Worm (Caenorhabditis elegans): ENCODE measurements around the gene srlf-19.

srlf-19 gene

DNA sequence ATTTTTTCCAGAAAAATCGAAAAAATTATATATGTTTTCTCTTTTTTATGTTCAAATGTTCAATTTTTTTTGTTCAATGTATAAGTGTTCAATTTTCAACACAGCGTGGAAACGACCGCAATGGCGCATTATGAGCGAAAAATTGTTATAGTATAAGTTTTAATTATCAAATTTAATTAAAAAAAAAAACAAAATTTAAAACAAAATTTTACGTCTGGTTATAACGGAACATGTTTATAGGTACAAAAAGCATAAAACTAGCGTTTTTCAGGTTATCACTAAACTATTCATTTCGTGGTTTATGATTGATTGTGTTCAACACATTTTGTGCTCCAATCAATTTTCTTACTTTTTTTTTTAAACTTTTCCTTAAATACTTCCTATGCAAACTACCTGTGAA lies 16.0 kb upstream of the srlf-19 start, which contains the start of gene nhr-106:
TSS of gene nhr-106 (plus strand) at position 301 of the 400 bp plus-strand sequence.
- TF ChIP-seq unc-62 (GFP tag; optimal IDR thresholded peaks at IDR 0.05): no peak

DNA sequence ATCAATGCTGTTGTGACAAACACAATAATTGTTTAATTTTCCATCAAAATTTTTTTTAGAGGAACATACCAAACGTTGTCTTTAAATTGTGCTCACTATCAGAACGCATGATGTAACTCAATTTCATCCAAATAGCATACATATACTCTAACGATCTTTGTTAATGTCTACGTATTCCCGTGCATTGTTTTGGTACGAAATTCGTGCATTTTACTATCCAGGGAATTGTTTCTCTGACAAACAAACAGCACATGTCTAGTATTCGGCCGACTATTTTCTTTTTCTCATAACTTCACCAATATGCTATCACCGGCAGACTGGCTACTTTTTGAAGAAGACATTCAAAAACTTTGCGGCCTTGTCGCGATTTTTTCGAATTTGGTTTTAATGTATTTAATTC lies 13.9 kb upstream of the srlf-19 start, which contains the start of gene str-196:
TSS of gene str-196 (plus strand) at position 301 of the 400 bp plus-strand sequence.
- no peak for TF ChIP-seq unc-62 (GFP tag; optimal IDR thresholded peaks at IDR 0.05)

DNA sequence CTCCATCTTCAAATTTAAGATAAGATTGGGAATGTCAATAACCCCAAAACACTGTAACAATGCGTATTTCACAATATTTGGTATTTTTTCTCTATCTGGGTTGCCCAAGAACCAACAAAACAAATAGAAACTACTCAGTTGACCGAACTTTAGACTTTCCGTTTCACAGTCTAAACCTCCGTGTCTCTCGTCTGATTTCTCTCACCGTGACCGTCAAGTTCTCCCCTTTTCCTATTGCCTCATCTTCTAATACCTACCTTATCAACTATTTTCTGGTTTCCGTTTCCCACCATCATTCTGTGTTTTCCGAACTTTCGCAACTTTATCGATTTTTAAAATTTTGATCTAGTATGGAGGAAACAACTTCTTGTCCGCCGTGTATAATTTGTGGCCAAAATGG lies 11.0 kb upstream of the srlf-19 start, which contains the start of gene nhr-131:
TSS of gene nhr-131 (plus strand) at position 87 of the 400 bp plus-strand sequence.
- TF ChIP-seq unc-62 (GFP tag; optimal IDR thresholded peaks at IDR 0.05): no peak

ce11 chrV:497399-497798 lies 7.9 kb upstream of the srlf-19 start, which contains the start of gene T01G6.1:
Gene T01G6.1 (plus strand): TSS chrV:497699.
- TF ChIP-seq unc-62 (GFP tag; optimal IDR thresholded peaks at IDR 0.05): no peak

DNA sequence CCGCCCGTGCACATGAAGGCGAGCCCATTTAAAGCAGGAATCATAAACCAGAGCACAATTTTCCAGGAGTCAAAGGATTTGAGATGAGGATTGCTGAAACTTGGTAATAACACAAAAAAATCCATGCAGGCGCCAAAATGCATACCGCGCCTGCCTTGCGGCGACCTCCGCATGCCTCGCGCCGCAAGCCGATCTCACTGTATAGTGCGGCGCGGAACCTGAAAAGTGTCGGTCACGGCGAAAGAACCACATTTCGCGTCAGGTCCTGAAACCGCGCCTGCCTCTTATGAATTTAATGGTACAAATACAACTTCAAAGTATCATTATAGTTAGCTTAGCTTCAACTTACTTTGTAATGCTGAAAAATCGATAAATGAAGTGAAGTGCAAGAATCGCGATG lies 4.8 kb upstream of the srlf-19 start:
- TF ChIP-seq unc-62 (GFP tag; optimal IDR thresholded peaks at IDR 0.05): no peak

DNA sequence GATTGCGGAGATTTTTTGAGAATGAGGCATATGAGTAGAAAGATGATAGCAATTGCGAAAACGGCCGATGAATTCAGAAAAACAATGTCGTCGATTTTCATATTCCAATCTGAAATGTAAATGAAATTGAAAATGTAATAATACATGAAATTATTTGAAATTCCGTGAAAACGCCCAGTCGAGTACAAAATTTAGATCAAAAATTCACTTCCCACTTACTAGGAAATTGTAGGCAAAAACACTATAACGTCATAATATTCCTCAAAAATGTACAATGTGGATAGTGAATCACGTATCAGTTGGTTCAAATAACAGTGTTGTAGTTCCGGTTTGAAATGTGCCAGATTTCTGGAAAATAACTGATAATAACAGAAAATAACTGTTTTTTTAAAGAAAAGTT lies 4.1 kb upstream of the srlf-19 start, which contains the start of gene str-256:
TSS of gene str-256 (minus strand) at position 101 of the 400 bp plus-strand sequence.
- no peak for TF ChIP-seq unc-62 (GFP tag; optimal IDR thresholded peaks at IDR 0.05)

DNA sequence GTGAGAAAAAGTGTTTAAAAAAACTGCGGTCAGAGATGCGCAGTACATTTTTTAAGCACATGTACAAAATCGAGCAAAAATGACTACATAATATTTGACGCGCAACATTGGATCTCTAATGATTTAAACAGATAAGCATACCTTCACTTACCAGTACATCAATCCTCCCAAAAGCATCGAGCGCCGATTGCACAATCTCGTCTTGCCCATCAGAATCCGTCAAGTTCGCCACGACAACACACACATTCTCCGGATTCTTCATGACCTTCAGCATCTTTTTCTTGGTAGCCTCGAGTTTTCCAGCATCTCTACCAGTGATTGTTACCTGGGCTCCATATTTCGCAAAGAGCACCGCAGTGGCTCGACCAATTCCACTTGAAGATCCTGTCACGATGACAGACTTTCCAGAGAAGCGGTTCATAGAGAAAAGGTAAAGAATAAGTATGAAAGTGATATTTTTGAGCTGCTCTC lies 2.5 kb upstream of the srlf-19 start, which contains the start of gene T01G6.10:
TSS of gene T01G6.10 (minus strand) at position 421 of the 471 bp plus-strand sequence.
- TF ChIP-seq unc-62 (GFP tag; optimal IDR thresholded peaks at IDR 0.05): no peak

ce11 chrV:503728-504127 lies 1.6 kb upstream of the srlf-19 start, which contains the start of gene srlf-35:
Gene srlf-35 (plus strand): TSS chrV:504028.
- no peak for TF ChIP-seq unc-62 (GFP tag; optimal IDR thresholded peaks at IDR 0.05)

DNA sequence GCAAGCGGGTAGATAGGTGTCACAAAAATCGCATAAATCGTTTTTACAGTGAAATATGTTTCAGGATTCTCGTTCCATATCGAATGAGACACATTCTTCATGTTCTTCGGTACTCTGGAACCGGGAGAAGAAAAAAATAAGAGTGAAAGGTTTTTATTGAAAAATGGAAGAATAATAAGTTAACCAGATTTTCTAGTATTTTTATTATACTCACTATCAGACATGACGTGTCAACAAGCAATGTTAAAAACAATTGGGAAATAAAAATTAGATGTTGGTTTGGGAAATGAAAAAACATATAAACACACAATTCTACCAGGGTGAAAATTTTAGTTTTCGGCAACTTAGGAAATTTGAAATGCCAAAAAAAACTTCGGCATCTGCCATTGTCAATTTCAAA lies 7.1 kb downstream of the srlf-19 start, which contains the start of gene srh-37:
TSS of gene srh-37 (minus strand) at position 101 of the 400 bp plus-strand sequence.
- TF ChIP-seq unc-62 (GFP tag; optimal IDR thresholded peaks at IDR 0.05): no peak

ce11 chrV:519445-519844 lies 14.2 kb downstream of the srlf-19 start, which contains the start of gene nhr-210:
Gene nhr-210 (minus strand): TSS chrV:519545.
- TF ChIP-seq unc-62 (GFP tag; optimal IDR thresholded peaks at IDR 0.05): no peak

DNA sequence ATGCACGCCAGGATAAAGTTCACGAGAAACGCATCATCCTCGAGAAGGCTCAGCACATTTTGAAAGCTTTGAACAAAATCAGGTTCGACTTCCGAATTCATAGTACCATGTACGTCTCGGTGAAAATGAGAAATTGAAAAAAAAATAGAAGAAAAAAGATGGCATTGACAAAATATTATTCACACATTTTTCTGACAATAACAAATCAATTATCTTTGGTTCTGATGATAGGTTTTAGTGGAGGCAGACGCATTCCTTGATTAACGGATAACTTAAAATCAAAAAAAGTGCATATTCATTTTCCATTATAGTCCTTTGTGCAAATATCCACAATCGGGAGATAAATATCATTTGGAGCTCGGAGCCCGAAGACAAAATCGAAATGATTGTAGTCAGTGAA lies 16.2 kb downstream of the srlf-19 start, which contains the start of gene srw-107:
TSS of gene srw-107 (minus strand) at position 101 of the 400 bp plus-strand sequence.
- TF ChIP-seq unc-62 (GFP tag; optimal IDR thresholded peaks at IDR 0.05): no peak

DNA sequence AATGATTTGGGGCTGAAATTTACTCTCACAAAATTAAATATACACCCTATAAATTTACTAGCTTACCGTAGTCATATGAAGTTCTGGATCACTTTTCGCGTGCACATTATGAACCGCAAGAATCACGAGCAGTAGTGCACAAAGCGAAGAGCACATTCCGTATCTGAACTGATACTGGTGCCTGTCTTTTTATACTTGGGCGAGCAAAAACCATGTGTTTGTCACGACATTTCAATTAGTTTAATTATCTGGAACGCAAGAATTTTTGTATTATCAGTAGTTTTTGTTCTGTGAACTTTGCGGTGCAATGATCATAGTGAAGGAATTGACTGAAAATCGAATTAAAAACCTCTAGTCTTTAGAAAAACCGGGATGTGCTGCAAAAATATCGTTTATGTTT lies 18.8 kb downstream of the srlf-19 start, which contains the start of gene lipl-3:
TSS of gene lipl-3 (minus strand) at position 161 of the 400 bp plus-strand sequence.
- no peak for TF ChIP-seq unc-62 (GFP tag; optimal IDR thresholded peaks at IDR 0.05)

DNA sequence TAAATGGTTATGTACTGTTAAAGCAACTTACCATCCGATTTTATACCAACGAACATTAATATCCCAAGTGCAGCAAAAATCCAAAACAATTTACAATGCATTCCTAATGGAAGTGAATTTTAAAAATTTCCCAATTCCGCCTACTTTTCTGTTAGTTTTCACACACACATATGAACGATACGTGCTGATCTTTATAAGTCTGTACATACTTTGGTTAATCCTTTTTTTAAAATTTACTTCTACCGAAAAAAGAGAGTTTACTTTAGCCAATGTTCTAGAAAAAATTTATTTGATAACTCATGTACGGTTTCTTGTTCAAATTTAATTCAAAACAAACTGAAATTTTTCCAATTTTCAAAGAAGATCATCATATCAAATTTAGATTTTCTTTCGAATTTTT lies 19.7 kb downstream of the srlf-19 start, which contains the start of gene R11G11.16:
TSS of gene R11G11.16 (minus strand) at position 101 of the 400 bp plus-strand sequence.
- no peak for TF ChIP-seq unc-62 (GFP tag; optimal IDR thresholded peaks at IDR 0.05)

- no peak for TF ChIP-seq unc-62 (GFP tag; optimal IDR thresholded peaks at IDR 0.05)
Observed at ce11 chrV:527602-528001, 22.3 kb downstream of the srlf-19 start, which contains the start of gene srw-108. Gene srw-108 (plus strand): TSS chrV:527902.

DNA sequence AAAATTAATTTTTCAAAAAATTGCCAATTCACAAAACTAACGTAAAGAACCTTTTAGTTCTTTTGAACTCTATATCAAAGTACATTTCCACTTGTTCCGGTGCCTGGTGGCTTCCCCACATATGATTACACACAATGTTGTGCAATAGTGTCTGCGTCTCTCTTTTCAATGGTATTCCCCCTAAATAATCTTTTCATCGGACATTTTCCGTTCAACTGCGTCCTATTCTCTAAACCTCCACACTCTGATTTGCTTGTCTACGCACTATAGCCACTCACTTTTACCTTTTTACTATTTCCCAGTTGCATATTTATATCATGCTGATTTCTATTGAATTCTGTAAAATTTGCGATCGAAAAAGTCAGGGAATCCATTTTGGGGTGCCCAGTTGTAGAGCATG lies 26.8 kb downstream of the srlf-19 start, which contains the start of gene nhr-58:
TSS of gene nhr-58 (plus strand) at position 214 of the 400 bp plus-strand sequence.
- no peak for TF ChIP-seq unc-62 (GFP tag; optimal IDR thresholded peaks at IDR 0.05)

- no peak for TF ChIP-seq unc-62 (GFP tag; optimal IDR thresholded peaks at IDR 0.05)
Observed at ce11 chrV:534176-534575, 28.9 kb downstream of the srlf-19 start, which contains the start of gene nhr-132. Gene nhr-132 (plus strand): TSS chrV:534446.

DNA sequence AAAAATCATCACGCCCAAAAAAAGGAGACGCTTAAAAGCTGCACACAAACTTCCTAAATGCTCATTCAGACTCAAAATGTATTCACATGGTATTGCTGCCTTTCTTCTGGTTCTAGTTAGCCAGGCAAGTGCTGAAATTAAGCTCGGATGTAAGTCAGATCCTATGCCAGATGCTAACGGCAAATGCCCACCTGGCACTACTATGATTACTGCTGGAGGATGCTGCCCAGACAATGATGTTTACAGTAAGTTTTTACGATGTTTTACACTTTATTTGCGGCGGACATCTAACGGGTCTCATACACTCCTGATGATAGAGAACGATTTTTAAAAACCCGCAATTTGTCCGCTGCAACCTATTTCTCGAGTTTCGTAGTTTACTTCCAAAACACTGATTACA lies 31.3 kb downstream of the srlf-19 start, which contains the start of gene C14C6.5:
TSS of gene C14C6.5 (plus strand) at position 58 of the 400 bp plus-strand sequence.
- no peak for TF ChIP-seq unc-62 (GFP tag; optimal IDR thresholded peaks at IDR 0.05)

Measured in whole organism, dauer.